Fruit fly (Drosophila melanogaster): ENCODE measurements around the gene CG8997.

The CG8997 gene

DNA sequence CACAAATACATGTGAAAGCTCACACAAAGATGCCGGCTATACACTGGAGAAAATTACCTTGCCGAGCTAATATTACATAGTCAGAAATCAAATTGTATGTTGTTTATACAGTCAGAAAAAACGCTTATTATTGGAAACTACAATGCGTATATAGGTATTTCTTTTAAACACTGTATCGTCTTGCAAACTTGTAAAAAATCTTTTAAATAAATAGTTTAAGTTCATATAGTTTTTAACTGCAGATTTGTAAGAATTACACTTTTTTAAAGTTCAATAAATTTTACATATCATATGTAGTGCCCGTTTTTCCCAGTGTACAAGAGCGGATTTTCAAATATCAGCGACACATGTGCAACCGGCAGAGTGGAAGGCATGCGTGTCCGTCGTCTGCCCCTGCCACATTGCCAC, 5.4 kb downstream of the CG8997 start (continued):
- TF ChIP-seq CG9727 (GFP tag; optimal IDR thresholded peaks at IDR 0.05) (peak; percentile 88), CG9797 (GFP tag; optimal IDR thresholded peaks at IDR 0.05) (no peak), CTCF (GFP tag; optimal IDR thresholded peaks at IDR 0.05) (peak; percentile 18), CG10462 (GFP tag; optimal IDR thresholded peaks at IDR 0.05) (peak; percentile 62), CG4424 (GFP tag; optimal IDR thresholded peaks at IDR 0.05) (peak; percentile 81), Bgb (GFP tag; IDR thresholded peaks at IDR 0.05; ENCODE audit: partially characterized antibody) (no peak), repo (GFP tag; optimal IDR thresholded peaks at IDR 0.05) (peak; percentile 47), bbx (GFP tag; IDR thresholded peaks at IDR 0.05; ENCODE audit: partially characterized antibody) (no peak), Dad (GFP tag; optimal IDR thresholded peaks at IDR 0.05) (peak; percentile 62), CG2875 (GFP tag; optimal IDR thresholded peaks at IDR 0.05) (peak; percentile 86), CG7372 (GFP tag; IDR thresholded peaks at IDR 0.05) (0 out of 2 replicates have a peak, but pooled peaks have one; percentile 22), ATbp (GFP tag; optimal IDR thresholded peaks at IDR 0.05) (peak; percentile 68), CG13123 (GFP tag; optimal IDR thresholded peaks at IDR 0.05) (peak; percentile 49), B-H1 (GFP tag; IDR thresholded peaks at IDR 0.05) (peak; percentile 63), CG6272 (GFP tag; IDR thresholded peaks at IDR 0.05) (peak; percentile 8; the same call in 1 of the 2 replicates), usp (GFP tag; optimal IDR thresholded peaks at IDR 0.05) (no peak), CG1603 (tag; optimal IDR thresholded peaks at IDR 0.05) (peak; percentile 11), CG34422 (GFP tag; IDR thresholded peaks at IDR 0.05) (peak; percentile 65; the same call in 2 of the 3 replicates), Optix (GFP tag; IDR thresholded peaks at IDR 0.05) (no peak; the same call in 2 of the 3 replicates), gt (GFP tag; IDR thresholded peaks at IDR 0.05) (no peak), D (optimal IDR thresholded peaks at IDR 0.05) (no peak), D (GFP tag; optimal IDR thresholded peaks at IDR 0.05) (peak; percentile 69), pho (GFP tag; optimal IDR thresholded peaks at IDR 0.05) (peak; percentile 72), pita (GFP tag; optimal IDR thresholded peaks at IDR 0.05) (no peak), NFAT (GFP tag; IDR thresholded peaks at IDR 0.05) (0 out of 2 replicates have a peak, but pooled peaks have one; percentile 3), CG2678 (tag; optimal IDR thresholded peaks at IDR 0.05) (peak; percentile 85), vfl (GFP tag; optimal IDR thresholded peaks at IDR 0.05) (peak; percentile 13), bsh (GFP tag; optimal IDR thresholded peaks at IDR 0.05) (peak; percentile 79 to 93), ap (GFP tag; IDR thresholded peaks at IDR 0.05) (peak; percentile 56), sens (GFP tag) (peak; percentile 97), CG16815 (GFP tag; optimal IDR thresholded peaks at IDR 0.05) (peak; percentile 63), Blimp-1 (GFP tag; optimal IDR thresholded peaks at IDR 0.05) (peak; percentile 82), caup (GFP tag; optimal IDR thresholded peaks at IDR 0.05; ENCODE audit: severe bottlenecking) (peak; percentile 47), odd (GFP tag; optimal IDR thresholded peaks at IDR 0.05) (peak; percentile 84), CG11398 (GFP tag; optimal IDR thresholded peaks at IDR 0.05) (peak; percentile 59), CG4820 (GFP tag; optimal IDR thresholded peaks at IDR 0.05) (peak; percentile 92), lov (optimal IDR thresholded peaks at IDR 0.05) (no peak), lov (GFP tag; IDR thresholded peaks at IDR 0.05) (no peak), kni (GFP tag; optimal IDR thresholded peaks at IDR 0.05) (no peak), jing (GFP tag; optimal IDR thresholded peaks at IDR 0.05) (peak; percentile 47), CG12219 (GFP tag; optimal IDR thresholded peaks at IDR 0.05) (peak; percentile 72), kah (GFP tag; optimal IDR thresholded peaks at IDR 0.05) (peak; percentile 22), Fer1 (GFP tag; optimal IDR thresholded peaks at IDR 0.05) (peak; percentile 79), Hr3 (GFP tag; optimal IDR thresholded peaks at IDR 0.05) (peak; percentile 60), sna (GFP tag; IDR thresholded peaks at IDR 0.05; ENCODE audit: partially characterized antibody) (no peak), z (GFP tag; IDR thresholded peaks at IDR 0.05) (no peak), Xrp1 (GFP tag; IDR thresholded peaks at IDR 0.05) (peak; percentile 83), CG32767 (GFP tag; IDR thresholded peaks at IDR 0.05) (peak; percentile 80), Dek (tag; optimal IDR thresholded peaks at IDR 0.05) (peak; percentile 74), CG11504 (tag; optimal IDR thresholded peaks at IDR 0.05) (peak; percentile 95), CG15696 (tag; optimal IDR thresholded peaks at IDR 0.05) (peak; percentile 60), CG13296 (GFP tag; optimal IDR thresholded peaks at IDR 0.05) (peak; percentile 23)
